Worm (Caenorhabditis elegans) whole organism, early embryonic: ENCODE results near the gene ckb-2.
A peak's percentile ranks its signal among the peaks of the same experiment; 100 is the strongest.

ENCODE experiments used
- B0310.2 ChIP-seq: sonication (generic microtip); optimal IDR thresholded peaks from 2 replicates; lab custom pipeline; 2016; ENCODE audit warnings: mild to moderate bottlenecking, missing genetic modification characterization, missing compliant biosample characterization
- F13C5.2 ChIP-seq: sonication (generic microtip); optimal IDR thresholded peaks from 2 replicates; lab custom pipeline; 2017; ENCODE audit warnings: mild to moderate bottlenecking, missing genetic modification characterization, inconsistent platforms, missing compliant biosample characterization
- aly-1 ChIP-seq: sonication (generic microtip); optimal IDR thresholded peaks from 2 replicates; lab custom pipeline; 2016; ENCODE audit warnings: missing genetic modification characterization, missing compliant biosample characterization
- ama-1 ChIP-seq: fragments of 150-350 bp; optimal IDR thresholded peaks from 2 replicates; lab custom pipeline; 2014
- ceh-13 ChIP-seq: fragments of 200-800 bp; sonication (Bioruptor generic); optimal IDR thresholded peaks from 2 replicates; lab custom pipeline; 2018; ENCODE audit warnings: mild to moderate bottlenecking, missing genetic modification characterization, missing compliant biosample characterization
- ceh-36 ChIP-seq: sonication (generic microtip); optimal IDR thresholded peaks from 2 replicates; lab custom pipeline; 2016; ENCODE audit warnings: missing genetic modification characterization, inconsistent platforms, missing compliant biosample characterization
- ets-7 ChIP-seq: sonication (generic microtip); optimal IDR thresholded peaks from 2 replicates; lab custom pipeline; 2016; ENCODE audit warnings: missing genotype, missing genetic modification characterization, missing compliant biosample characterization
- flt-1 ChIP-seq: fragments of 200-800 bp; sonication (Bioruptor generic); IDR thresholded peaks from 2 replicates; pipeline ENCODE4 v1.3.6; 2022; ENCODE audit warnings: missing genetic modification characterization, missing compliant biosample characterization
- hmbx-1 ChIP-seq: sonication (generic microtip); optimal IDR thresholded peaks from 2 replicates; lab custom pipeline; 2016; ENCODE audit warnings: mild to moderate bottlenecking, missing genetic modification characterization, missing compliant biosample characterization
- hmg-4 ChIP-seq: fragments of 200-800 bp; sonication (Bioruptor generic); optimal IDR thresholded peaks from 2 replicates; lab custom pipeline; 2018; ENCODE audit warnings: mild to moderate bottlenecking, missing genetic modification characterization, missing compliant biosample characterization
- hnd-1 ChIP-seq: sonication (generic microtip); optimal IDR thresholded peaks from 2 replicates; lab custom pipeline; 2016; ENCODE audit warnings: missing genetic modification characterization, missing compliant biosample characterization
- pes-1 ChIP-seq: fragments of 200-800 bp; sonication (Bioruptor generic); IDR thresholded peaks from 2 replicates; pipeline ENCODE4 v1.3.6; 2022; ENCODE audit warnings: missing genetic modification reagents, missing genetic modification characterization, missing compliant biosample characterization
- scrt-1 ChIP-seq: fragments of 200-800 bp; sonication (Bioruptor generic); IDR thresholded peaks from 2 replicates; pipeline ENCODE4 v1.3.6; 2022; ENCODE audit warnings: missing genetic modification characterization, missing compliant biosample characterization
- sea-1 ChIP-seq: fragments of 200-800 bp; sonication (Bioruptor generic); conservative IDR thresholded peaks from 2 replicates; pipeline ENCODE4 v1.3.6; 2022; ENCODE audit warnings: missing genetic modification characterization, missing compliant biosample characterization
- tbx-11 ChIP-seq: fragments of 200-800 bp; sonication (Bioruptor generic); IDR thresholded peaks from 2 replicates; pipeline ENCODE4 v1.3.6; 2022; ENCODE audit warnings: missing genetic modification characterization, missing compliant biosample characterization
- tbx-37 ChIP-seq: fragments of 200-800 bp; sonication (Bioruptor generic); conservative IDR thresholded peaks from 2 replicates; pipeline ENCODE4 v1.3.6; 2022; ENCODE audit warnings: missing genetic modification reagents, missing genetic modification characterization, missing compliant biosample characterization
- tra-4 ChIP-seq: sonication (generic microtip); optimal IDR thresholded peaks from 2 replicates; lab custom pipeline; 2017; ENCODE audit warnings: missing genetic modification characterization, missing compliant biosample characterization

ckb-2 gene

ce11 chrIII:4332543-4333042 is 35.2 kb upstream of the ckb-2 start, which contains the start of gene cdk-12:
TSS of gene cdk-12 (plus strand) at chrIII:4332992.
- TF ChIP-seq F13C5.2 (tag; lab: Kevin White, UChicago): peak; percentile 11
- TF ChIP-seq hmg-4 (GFP tag; lab: Kevin White, UChicago): no peak

ce11 chrIII:4335614-4336013 is 32.1 kb upstream of the ckb-2 start:
- TF ChIP-seq aly-1 (tag; lab: Kevin White, UChicago) (no peak), tbx-11 (GFP tag; lab: Robert Waterston, UW) (0 out of 2 replicates have a peak, but pooled peaks have one; percentile 13), pes-1 (GFP tag; lab: Robert Waterston, UW) (0 out of 2 replicates have a peak, but pooled peaks have one; percentile 28)

ce11 chrIII:4343070-4343469 is 24.7 kb upstream of the ckb-2 start, which contains the start of the genes B0285.3 and lcmt-1:
TSS of gene B0285.3 (minus strand) at chrIII:4343336.
TSS of gene lcmt-1 (plus strand) at chrIII:4343446.
- TF ChIP-seq F13C5.2 (tag; lab: Kevin White, UChicago) (no peak), tbx-37 (GFP tag; lab: Robert Waterston, UW) (0 out of 2 replicates have a peak, but pooled peaks have one; percentile 28)

- TF ChIP-seq hmbx-1 (tag; lab: Kevin White, UChicago) (no peak), tbx-11 (GFP tag; lab: Robert Waterston, UW) (no peak), flt-1 (GFP tag; lab: Robert Waterston, UW) (no peak), ceh-36 (no peak), B0310.2 (tag; lab: Kevin White, UChicago) (no peak), pes-1 (GFP tag; lab: Robert Waterston, UW) (no peak), ets-7 (no peak), tra-4 (tag; lab: Kevin White, UChicago) (no peak), ceh-13 (no peak)
These were observed 22.7 kb upstream of the ckb-2 start, which contains the start of gene hse-5 for ce11 chrIII:4345034-4345433. TSS of gene hse-5 (plus strand) at chrIII:4345334.

ce11 chrIII:4349799-4350198 is 17.9 kb upstream of the ckb-2 start, which contains the start of gene B0285.6:
TSS of gene B0285.6 (plus strand) at chrIII:4350099.
- TF ChIP-seq B0310.2 (tag; lab: Kevin White, UChicago): no peak
- no peak for TF ChIP-seq aly-1 (tag; lab: Kevin White, UChicago)
- TF ChIP-seq ets-7: no peak
- no peak for TF ChIP-seq sea-1 (GFP tag; lab: Robert Waterston, UW)
- TF ChIP-seq tra-4 (tag; lab: Kevin White, UChicago): no peak
- TF ChIP-seq hnd-1: no peak
- TF ChIP-seq tbx-37 (GFP tag; lab: Robert Waterston, UW): no peak
- TF ChIP-seq ceh-36: no peak

- TF ChIP-seq B0310.2 (tag; lab: Kevin White, UChicago) (no peak), ceh-13 (no peak)
These were observed 11.4 kb upstream of the ckb-2 start, which contains the start of gene mnp-1 for ce11 chrIII:4356384-4356783. TSS of gene mnp-1 (plus strand) at chrIII:4356594.

ce11 chrIII:4357438-4357837 is 10.3 kb upstream of the ckb-2 start:
- TF ChIP-seq tra-4 (tag; lab: Kevin White, UChicago) (no peak), hmbx-1 (tag; lab: Kevin White, UChicago) (no peak), F13C5.2 (tag; lab: Kevin White, UChicago) (no peak)

ce11 chrIII:4358345-4358744 is 9.4 kb upstream of the ckb-2 start:
- TF ChIP-seq hmbx-1 (tag; lab: Kevin White, UChicago) (no peak), scrt-1 (GFP tag; lab: Robert Waterston, UW) (no peak), ets-7 (no peak), hnd-1 (no peak), B0310.2 (tag; lab: Kevin White, UChicago) (no peak), sea-1 (GFP tag; lab: Robert Waterston, UW) (no peak), tbx-37 (GFP tag; lab: Robert Waterston, UW) (no peak), ceh-13 (no peak), aly-1 (tag; lab: Kevin White, UChicago) (no peak), ama-1 (lab: Kevin White, UChicago) (no peak), tbx-11 (GFP tag; lab: Robert Waterston, UW) (no peak), pes-1 (GFP tag; lab: Robert Waterston, UW) (no peak), hmg-4 (GFP tag; lab: Kevin White, UChicago) (no peak), ceh-36 (no peak), flt-1 (GFP tag; lab: Robert Waterston, UW) (no peak), tra-4 (tag; lab: Kevin White, UChicago) (no peak), F13C5.2 (tag; lab: Kevin White, UChicago) (no peak)

ce11 chrIII:4359208-4359607 is 8.5 kb upstream of the ckb-2 start:
- TF ChIP-seq aly-1 (tag; lab: Kevin White, UChicago): no peak
- TF ChIP-seq flt-1 (GFP tag; lab: Robert Waterston, UW): no peak
- TF ChIP-seq hmbx-1 (tag; lab: Kevin White, UChicago): no peak
- TF ChIP-seq tbx-37 (GFP tag; lab: Robert Waterston, UW): no peak
- no peak for TF ChIP-seq hnd-1
- TF ChIP-seq tra-4 (tag; lab: Kevin White, UChicago): no peak
- TF ChIP-seq tbx-11 (GFP tag; lab: Robert Waterston, UW): no peak
- TF ChIP-seq ama-1 (lab: Kevin White, UChicago): no peak
- no peak for TF ChIP-seq F13C5.2 (tag; lab: Kevin White, UChicago)
- TF ChIP-seq B0310.2 (tag; lab: Kevin White, UChicago): no peak
- no peak for TF ChIP-seq ets-7
- TF ChIP-seq scrt-1 (GFP tag; lab: Robert Waterston, UW): no peak
